Worm (Caenorhabditis elegans) whole organism, L4 larva: ENCODE measurements around the gene srw-89.

Source experiments
- F10B5.3 ChIP-seq: sonication (generic microtip); optimal IDR thresholded peaks from 2 replicates; lab custom pipeline; 2016; ENCODE audit warnings: mild to moderate bottlenecking, missing genetic modification characterization, missing compliant biosample characterization
- F26F4.8 ChIP-seq: fragments of 200-800 bp; sonication (Bioruptor generic); conservative IDR thresholded peaks from 2 replicates; pipeline ENCODE4 v1.3.6; 2022; ENCODE audit warnings: missing genetic modification characterization, missing compliant biosample characterization
- attf-4 ChIP-seq: sonication (generic microtip); optimal IDR thresholded peaks from 3 replicates; lab custom pipeline; 2017; ENCODE audit warnings: missing biosample characterization, missing genetic modification characterization
- ceh-20 ChIP-seq: fragments of 200-800 bp; sonication (Bioruptor generic); IDR thresholded peaks from 2 replicates; pipeline ENCODE4 v1.3.6; 2022; ENCODE audit warnings: missing genetic modification reagents, missing genetic modification characterization, missing compliant biosample characterization
- cey-2 ChIP-seq: sonication (generic microtip); optimal IDR thresholded peaks from 3 replicates; lab custom pipeline; 2017; ENCODE audit warnings: missing genetic modification characterization, mild to moderate bottlenecking, missing compliant biosample characterization, antibody characterized with exemption, borderline replicate concordance; ENCODE audit not compliant: insufficient read depth
- daf-12 ChIP-seq: fragments of 150-350 bp; optimal IDR thresholded peaks from 2 replicates; lab custom pipeline; 2014; ENCODE audit warnings: missing biosample characterization, missing genetic modification reagents, missing genetic modification characterization
- daf-16 ChIP-seq, 3 experiments: sonication (generic microtip); optimal IDR thresholded peaks; 2 replicates each; lab custom pipeline; 2016 to 2017; ENCODE audit warnings: missing genetic modification characterization in 3 of 3, missing genetic modification reagents in 3 of 3, mild to moderate bottlenecking in 2 of 3, missing compliant biosample characterization in 2 of 3, missing biosample characterization in 1 of 3, moderate library complexity in 1 of 3
- daf-19 ChIP-seq: fragments of 200-800 bp; sonication (Bioruptor generic); conservative IDR thresholded peaks from 2 replicates; pipeline ENCODE4 v1.3.6; 2022; ENCODE audit warnings: missing genetic modification characterization, missing compliant biosample characterization
- dmd-6 ChIP-seq: fragments of 200-800 bp; sonication (Bioruptor generic); IDR thresholded peaks from 2 replicates; pipeline ENCODE4 v1.3.6; 2022; ENCODE audit warnings: missing genetic modification reagents, missing genetic modification characterization, missing compliant biosample characterization
- dmd-9 ChIP-seq: fragments of 200-800 bp; sonication (Bioruptor generic); IDR thresholded peaks from 2 replicates; pipeline ENCODE4 v1.3.6; 2022; ENCODE audit warnings: missing genetic modification reagents, missing genetic modification characterization, missing compliant biosample characterization
- dpl-1 ChIP-seq: fragments of 150-350 bp; optimal IDR thresholded peaks from 2 replicates; lab custom pipeline; 2014; ENCODE audit warnings: missing biosample characterization, missing genetic modification reagents, missing genetic modification characterization
- dve-1 ChIP-seq: sonication (generic microtip); optimal IDR thresholded peaks from 2 replicates; lab custom pipeline; 2017; ENCODE audit warnings: antibody characterized with exemption, mild to moderate bottlenecking, missing genetic modification characterization, missing compliant biosample characterization; ENCODE audit not compliant: insufficient read depth
- egl-43 ChIP-seq: fragments of 200-800 bp; sonication (Bioruptor generic); IDR thresholded peaks from 2 replicates; pipeline ENCODE4 v1.3.6; 2022; ENCODE audit warnings: missing genetic modification reagents, missing genetic modification characterization, missing compliant biosample characterization
- gei-8 ChIP-seq: fragments of 200-800 bp; sonication (Bioruptor generic); optimal IDR thresholded peaks from 2 replicates; lab custom pipeline; 2018; ENCODE audit warnings: mild to moderate bottlenecking, missing genetic modification characterization, missing compliant biosample characterization
- hlh-11 ChIP-seq: fragments of 200-800 bp; sonication (Bioruptor generic); optimal IDR thresholded peaks from 2 replicates; lab custom pipeline; 2018; ENCODE audit warnings: mild to moderate bottlenecking, missing genetic modification characterization, missing compliant biosample characterization
- hlh-30 ChIP-seq: sonication (generic microtip); optimal IDR thresholded peaks from 2 replicates; lab custom pipeline; 2017; ENCODE audit warnings: antibody characterized with exemption, mild to moderate bottlenecking, missing genetic modification characterization, missing compliant biosample characterization; ENCODE audit not compliant: insufficient read depth
- lin-13 ChIP-seq: fragments of 150-350 bp; optimal IDR thresholded peaks from 2 replicates; lab custom pipeline; 2014; ENCODE audit warnings: missing biosample characterization, missing genetic modification reagents, missing genetic modification characterization
- lir-3 ChIP-seq: sonication (generic microtip); optimal IDR thresholded peaks from 2 replicates; lab custom pipeline; 2016; ENCODE audit warnings: mild to moderate bottlenecking, missing genetic modification characterization, missing compliant biosample characterization
- madf-5 ChIP-seq, 2 experiments: fragments of 200-800 bp; sonication (Bioruptor generic); IDR thresholded peaks; 2 replicates each; pipeline ENCODE4 v1.3.6; 2022; ENCODE audit warnings: missing compliant biosample characterization in 2 of 2, missing genetic modification characterization in 2 of 2
- mdt-29 ChIP-seq: fragments of 200-800 bp; sonication (Bioruptor generic); IDR thresholded peaks from 2 replicates; pipeline ENCODE4 v1.3.6; 2022; ENCODE audit warnings: missing genetic modification reagents, missing genetic modification characterization, missing compliant biosample characterization
- mes-2 ChIP-seq: sonication (generic microtip); optimal IDR thresholded peaks from 2 replicates; lab custom pipeline; 2016; ENCODE audit warnings: missing genotype, mild to moderate bottlenecking, missing genetic modification characterization, missing compliant biosample characterization; ENCODE audit not compliant: poor library complexity, severe bottlenecking
- nhr-102 ChIP-seq: sonication (generic microtip); optimal IDR thresholded peaks from 2 replicates; lab custom pipeline; 2016; ENCODE audit warnings: mild to moderate bottlenecking, missing genetic modification characterization, moderate library complexity, missing compliant biosample characterization
- nhr-11 ChIP-seq: fragments of 150-350 bp; optimal IDR thresholded peaks from 2 replicates; lab custom pipeline; 2014; ENCODE audit warnings: missing biosample characterization, missing genetic modification characterization
- nhr-111 ChIP-seq: fragments of 200-800 bp; sonication (Bioruptor generic); optimal IDR thresholded peaks from 2 replicates; lab custom pipeline; 2018; ENCODE audit warnings: mild to moderate bottlenecking, missing genetic modification characterization, missing compliant biosample characterization
- nhr-237 ChIP-seq: sonication (generic microtip); optimal IDR thresholded peaks from 2 replicates; lab custom pipeline; 2017; ENCODE audit warnings: missing biosample characterization, missing genetic modification characterization
- nhr-28 ChIP-seq: fragments of 150-350 bp; optimal IDR thresholded peaks from 2 replicates; lab custom pipeline; 2014; ENCODE audit warnings: missing biosample characterization, missing genetic modification characterization
- nhr-41 ChIP-seq: fragments of 200-800 bp; sonication (Bioruptor generic); IDR thresholded peaks from 2 replicates; pipeline ENCODE4 v1.3.6; 2022; ENCODE audit warnings: missing genetic modification reagents, missing genetic modification characterization, missing compliant biosample characterization
- nhr-42 ChIP-seq: fragments of 200-800 bp; sonication (Bioruptor generic); IDR thresholded peaks from 2 replicates; pipeline ENCODE4 v1.3.6; 2022; ENCODE audit warnings: missing genetic modification characterization, missing compliant biosample characterization
- nhr-48 ChIP-seq: sonication (generic microtip); optimal IDR thresholded peaks from 2 replicates; lab custom pipeline; 2016; ENCODE audit warnings: mild to moderate bottlenecking, missing genetic modification characterization, missing compliant biosample characterization
- nhr-76 ChIP-seq: fragments of 150-350 bp; optimal IDR thresholded peaks from 2 replicates; lab custom pipeline; 2014; ENCODE audit warnings: missing biosample characterization, missing genetic modification characterization
- nhr-77 ChIP-seq: fragments of 150-350 bp; optimal IDR thresholded peaks from 2 replicates; lab custom pipeline; 2014; ENCODE audit warnings: missing biosample characterization, missing genetic modification characterization
- pqm-1 ChIP-seq: sonication (generic microtip); optimal IDR thresholded peaks from 2 replicates; lab custom pipeline; 2017; ENCODE audit warnings: missing biosample characterization, missing genetic modification characterization
- snpc-4 ChIP-seq: fragments of 150-350 bp; optimal IDR thresholded peaks from 2 replicates; lab custom pipeline; 2014; ENCODE audit warnings: missing biosample characterization, missing genetic modification characterization
- spr-3 ChIP-seq: fragments of 200-800 bp; sonication (Bioruptor generic); optimal IDR thresholded peaks from 2 replicates; lab custom pipeline; 2018; ENCODE audit warnings: mild to moderate bottlenecking, missing genetic modification characterization, missing compliant biosample characterization
- tra-1 ChIP-seq: fragments of 200-800 bp; sonication (Bioruptor generic); IDR thresholded peaks from 2 replicates; pipeline ENCODE4 v1.3.6; 2022; ENCODE audit warnings: missing genetic modification reagents, missing genetic modification characterization, missing compliant biosample characterization
- unc-62 ChIP-seq, 3 experiments: fragments of 150-350 bp in 1 of 3; sonication (generic microtip); optimal IDR thresholded peaks in 2 of 3; peaks in 1 of 3; 1 replicate in 1 of 3; 2 replicates in 2 of 3; lab custom pipeline; 2014 to 2017; ENCODE audit warnings: missing biosample characterization in 3 of 3, missing genetic modification characterization in 3 of 3, missing genetic modification reagents in 3 of 3, missing genotype in 1 of 3
- zag-1 ChIP-seq: fragments of 150-350 bp; optimal IDR thresholded peaks from 2 replicates; lab custom pipeline; 2014; ENCODE audit warnings: missing biosample characterization, missing genetic modification characterization
- zfp-2 ChIP-seq: sonication (generic microtip); optimal IDR thresholded peaks from 2 replicates; lab custom pipeline; 2016; ENCODE audit warnings: mild to moderate bottlenecking, missing genetic modification characterization, missing compliant biosample characterization
- zip-11 ChIP-seq: fragments of 200-800 bp; sonication (Bioruptor generic); IDR thresholded peaks from 2 replicates; pipeline ENCODE4 v1.3.6; 2022; ENCODE audit warnings: missing genetic modification characterization, missing compliant biosample characterization
- zip-2 ChIP-seq: fragments of 150-350 bp; optimal IDR thresholded peaks from 2 replicates; lab custom pipeline; 2014; ENCODE audit warnings: missing biosample characterization, missing genetic modification characterization
- ztf-7 ChIP-seq: fragments of 150-350 bp; optimal IDR thresholded peaks from 2 replicates; lab custom pipeline; 2014; ENCODE audit warnings: missing biosample characterization, missing genetic modification characterization

Gene srw-89

DNA sequence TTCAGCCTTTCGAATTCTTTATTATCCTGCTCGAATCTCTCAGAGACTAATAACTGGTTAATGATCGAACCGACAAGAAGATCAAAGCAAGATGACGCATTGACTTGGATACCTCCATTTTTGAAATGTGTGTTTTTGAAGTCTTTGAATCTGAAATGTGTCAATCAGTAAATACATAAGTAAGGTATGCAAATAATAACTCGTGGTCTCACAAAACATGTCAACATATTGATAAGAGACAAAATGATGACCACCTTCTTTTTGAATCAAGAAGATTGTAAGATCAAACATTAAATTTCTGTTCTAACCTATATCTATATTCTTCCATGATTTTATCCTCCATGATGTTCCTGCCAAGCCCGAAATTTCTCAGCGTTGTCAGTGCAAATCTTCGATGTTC lies 47.2 kb upstream of the srw-89 start:
- TF ChIP-seq hlh-11 (tag; lab: Kevin White, UChicago) (peak; percentile 23), dmd-6 (GFP tag; lab: Robert Waterston, UW) (peak; percentile 61), nhr-28 (tag; lab: Kevin White, UChicago) (peak; percentile 75), nhr-237 (tag; lab: Kevin White, UChicago) (no peak), nhr-77 (tag; lab: Kevin White, UChicago) (peak; percentile 67), daf-12 (no peak), zag-1 (tag; lab: Kevin White, UChicago) (no peak), nhr-102 (peak; percentile 3), nhr-76 (no peak), gei-8 (GFP tag; lab: Kevin White, UChicago) (no peak), zip-2 (tag; lab: Kevin White, UChicago) (no peak), dve-1 (tag; lab: Kevin White, UChicago) (peak; percentile 47), snpc-4 (no peak), zip-11 (GFP tag; lab: Robert Waterston, UW) (no peak), lin-13 (GFP tag; lab: Kevin White, UChicago) (no peak), madf-5 (GFP tag; IDR thresholded peaks at IDR 0.05; lab: Robert Waterston, UW) (no peak), F10B5.3 (no peak), daf-16 (GFP tag; optimal IDR thresholded peaks at IDR 0.05; lab: Kevin White, UChicago) (no peak), daf-16 (tag; optimal IDR thresholded peaks at IDR 0.05; lab: Kevin White, UChicago) (peak; percentile 97)

DNA sequence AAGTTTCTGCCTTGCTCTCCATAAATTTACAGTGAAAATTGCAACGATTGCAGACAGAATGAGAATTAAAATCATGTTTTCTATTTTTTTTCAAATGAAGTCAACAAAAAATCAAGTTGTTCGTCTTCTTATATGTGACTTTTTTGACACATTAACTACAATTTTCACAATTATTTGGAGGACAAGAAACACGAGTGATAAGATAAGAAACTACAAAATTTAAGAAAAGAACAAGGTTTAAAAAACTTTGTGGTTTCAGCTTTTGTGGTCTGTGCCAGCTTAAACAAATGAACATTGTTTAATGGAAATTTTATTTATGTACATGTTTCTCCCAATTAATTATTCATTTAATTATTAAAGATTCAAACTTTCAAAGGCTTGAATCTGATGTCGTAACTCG lies 46.5 kb upstream of the srw-89 start, which contains the start of gene cyp-34A9:
cyp-34A9 (minus strand) TSS at position 131 of the 400 bp plus-strand sequence.
- TF ChIP-seq dpl-1 (GFP tag; lab: Kevin White, UChicago): no peak
- TF ChIP-seq nhr-102: peak; percentile 53
- TF ChIP-seq hlh-30 (tag; lab: Kevin White, UChicago): peak; percentile 27
- peak; percentile 99 for TF ChIP-seq nhr-77 (tag; lab: Kevin White, UChicago)
- no peak for TF ChIP-seq mes-2 (tag; lab: Kevin White, UChicago)
- peak; percentile 56 for TF ChIP-seq hlh-11 (tag; lab: Kevin White, UChicago)
- peak; percentile 64 for TF ChIP-seq pqm-1 (tag; lab: Kevin White, UChicago)
- TF ChIP-seq dmd-6 (GFP tag; lab: Robert Waterston, UW): peak; percentile 84
- no peak for TF ChIP-seq ztf-7 (tag; lab: Kevin White, UChicago)
- TF ChIP-seq dve-1 (tag; lab: Kevin White, UChicago): peak; percentile 75
- TF ChIP-seq nhr-28 (tag; lab: Kevin White, UChicago): peak; percentile 99
- 0 out of 2 replicates have a peak, but pooled peaks have one; percentile 21 for TF ChIP-seq nhr-42
- no peak for TF ChIP-seq daf-16 (GFP tag; optimal IDR thresholded peaks at IDR 0.05; lab: Kevin White, UChicago)
- peak; percentile 88 for TF ChIP-seq daf-16 (tag; optimal IDR thresholded peaks at IDR 0.05; lab: Kevin White, UChicago)
- TF ChIP-seq, all 104 proteins: peak for 10

DNA sequence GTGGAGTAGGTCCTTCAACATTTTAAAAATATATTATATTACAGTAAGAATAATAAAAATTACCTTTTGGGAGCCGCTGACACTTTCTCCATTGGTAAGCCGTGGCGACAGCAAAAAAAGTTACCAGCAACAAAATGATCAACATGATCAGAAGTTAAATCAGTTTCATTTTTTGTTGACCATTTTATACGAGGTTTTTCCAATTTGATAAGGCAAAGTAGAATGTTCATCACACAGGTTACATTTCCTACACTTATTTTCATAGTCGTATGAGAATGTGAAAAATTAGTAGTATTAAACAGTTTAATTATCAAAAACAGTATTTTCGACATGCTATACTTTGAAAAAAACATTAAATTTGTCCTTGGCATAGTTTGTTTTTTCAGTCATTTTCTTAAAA lies 44.0 kb upstream of the srw-89 start, which contains the start of gene cyp-34A10:
cyp-34A10 (minus strand) TSS at position 146 of the 400 bp plus-strand sequence.
- TF ChIP-seq ceh-20 (GFP tag; lab: Robert Waterston, UW): no peak
- no peak for TF ChIP-seq egl-43 (GFP tag; lab: Robert Waterston, UW)
- TF ChIP-seq nhr-77 (tag; lab: Kevin White, UChicago): peak; percentile 73
- TF ChIP-seq attf-4: no peak
- TF ChIP-seq unc-62 (GFP tag; optimal IDR thresholded peaks at IDR 0.05 in 1 of 2; lab: Kevin White, UChicago): peak in 1 of 2 experiments; percentile 43
- no peak for TF ChIP-seq unc-62 (tag; optimal IDR thresholded peaks at IDR 0.05; lab: Kevin White, UChicago)
- TF ChIP-seq daf-16 (GFP tag; optimal IDR thresholded peaks at IDR 0.05; lab: Kevin White, UChicago): no peak
- peak; percentile 13 for TF ChIP-seq daf-16 (tag; optimal IDR thresholded peaks at IDR 0.05; lab: Kevin White, UChicago)
- no peak for TF ChIP-seq nhr-11
- peak; percentile 73 for TF ChIP-seq nhr-28 (tag; lab: Kevin White, UChicago)
- TF ChIP-seq, all 104 proteins: peak for 4

DNA sequence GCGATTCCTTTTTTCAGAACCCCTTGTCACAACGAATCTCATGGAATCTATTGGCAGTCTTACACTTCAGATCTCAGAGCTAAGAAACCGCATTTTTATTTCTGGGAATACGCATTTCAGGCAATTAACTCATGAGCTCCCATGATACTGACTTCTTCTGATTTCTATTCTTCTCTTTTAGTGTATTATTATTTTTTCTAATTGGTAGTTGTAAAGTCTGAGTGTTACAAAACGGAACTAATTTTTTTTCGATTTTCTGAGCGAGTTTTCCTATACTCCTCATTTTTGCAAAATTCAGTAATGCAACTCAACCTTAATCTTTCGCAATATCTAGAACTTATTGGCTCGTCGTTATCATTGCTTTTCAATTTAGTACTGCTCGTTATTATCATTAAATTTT lies 42.5 kb upstream of the srw-89 start, which contains the start of gene str-82:
str-82 (plus strand) TSS at position 301 of the 400 bp plus-strand sequence.
- TF ChIP-seq tra-1 (GFP tag; lab: Robert Waterston, UW): no peak
- TF ChIP-seq nhr-48 (tag; lab: Kevin White, UChicago): no peak
- TF ChIP-seq lir-3 (tag; lab: Kevin White, UChicago): no peak
- TF ChIP-seq attf-4: no peak
- no peak for TF ChIP-seq nhr-111 (GFP tag; lab: Kevin White, UChicago)
- no peak for TF ChIP-seq zip-11 (GFP tag; lab: Robert Waterston, UW)
- TF ChIP-seq cey-2 (tag; lab: Kevin White, UChicago): no peak
- no peak for TF ChIP-seq nhr-41 (GFP tag; lab: Robert Waterston, UW)
- TF ChIP-seq egl-43 (GFP tag; lab: Robert Waterston, UW): no peak
- no peak for TF ChIP-seq spr-3 (GFP tag; lab: Kevin White, UChicago)
- TF ChIP-seq daf-12: no peak
- TF ChIP-seq ztf-7 (tag; lab: Kevin White, UChicago): no peak
- no peak for TF ChIP-seq dmd-9 (GFP tag; lab: Robert Waterston, UW)
- no peak for TF ChIP-seq zfp-2 (tag; lab: Kevin White, UChicago)
- no peak for TF ChIP-seq F26F4.8 (GFP tag; lab: Robert Waterston, UW)
- no peak for TF ChIP-seq daf-19 (GFP tag; lab: Robert Waterston, UW)
- TF ChIP-seq mdt-29 (GFP tag; lab: Robert Waterston, UW): no peak
